Fruit fly (Drosophila melanogaster): ENCODE measurements around the gene otu.

The otu gene

dm6 chrX:8489485-8489970 lies at the start of gene otu:
TSS of gene otu (minus strand) at chrX:8489535.
- TF ChIP-seq Snoo (tag; optimal IDR thresholded peaks at IDR 0.05) (no peak), CG34367 (tag; optimal IDR thresholded peaks at IDR 0.05) (no peak), CG12605 (GFP tag; IDR thresholded peaks at IDR 0.05) (no peak), Ets98B (GFP tag; IDR thresholded peaks at IDR 0.05) (no peak), CG8301 (tag; optimal IDR thresholded peaks at IDR 0.05) (no peak), gl (tag; optimal IDR thresholded peaks at IDR 0.05) (no peak), CG14655 (GFP tag; optimal IDR thresholded peaks at IDR 0.05) (no peak), D1 (tag; optimal IDR thresholded peaks at IDR 0.05) (no peak), Pif1B (GFP tag; optimal IDR thresholded peaks at IDR 0.05) (no peak), CG15710 (tag; optimal IDR thresholded peaks at IDR 0.05) (no peak), rn (GFP tag; IDR thresholded peaks at IDR 0.05) (no peak), CG17806 (tag; optimal IDR thresholded peaks at IDR 0.05) (no peak), EcR (GFP tag; optimal IDR thresholded peaks at IDR 0.05) (no peak), CG13204 (GFP tag; optimal IDR thresholded peaks at IDR 0.05) (no peak), Pif1A (GFP tag; optimal IDR thresholded peaks at IDR 0.05) (no peak), CG9948 (tag; optimal IDR thresholded peaks at IDR 0.05) (no peak), CG10348 (GFP tag; IDR thresholded peaks at IDR 0.05) (no peak), fd96Ca (GFP tag; IDR thresholded peaks at IDR 0.05) (no peak)

dm6 chrX:8538993-8539392 lies 49.7 kb upstream of the otu start:
- TF ChIP-seq CG14655 (GFP tag; optimal IDR thresholded peaks at IDR 0.05) (peak; percentile 40), CG4496 (GFP tag; IDR thresholded peaks at IDR 0.05) (peak; percentile 50; the same call in 1 of the 3 replicates), Pif1A (GFP tag; optimal IDR thresholded peaks at IDR 0.05) (no peak), CG32121 (GFP tag; IDR thresholded peaks at IDR 0.05) (peak; percentile 57), CG10348 (GFP tag; IDR thresholded peaks at IDR 0.05) (no peak), D1 (tag; optimal IDR thresholded peaks at IDR 0.05) (no peak), rn (GFP tag; IDR thresholded peaks at IDR 0.05) (no peak), gl (tag; optimal IDR thresholded peaks at IDR 0.05) (no peak), Snoo (tag; optimal IDR thresholded peaks at IDR 0.05) (no peak), CG9948 (tag; optimal IDR thresholded peaks at IDR 0.05) (peak; percentile 40), Pif1B (GFP tag; optimal IDR thresholded peaks at IDR 0.05) (no peak), CG34367 (tag; optimal IDR thresholded peaks at IDR 0.05) (peak; percentile 11), EcR (GFP tag; optimal IDR thresholded peaks at IDR 0.05) (no peak), CG8301 (tag; optimal IDR thresholded peaks at IDR 0.05) (peak; percentile 21), CG17806 (tag; optimal IDR thresholded peaks at IDR 0.05) (peak; percentile 31), CG8159 (tag; optimal IDR thresholded peaks at IDR 0.05) (peak; percentile 51), CG13204 (GFP tag; optimal IDR thresholded peaks at IDR 0.05) (no peak), CG12605 (GFP tag; IDR thresholded peaks at IDR 0.05) (no peak), Ets98B (GFP tag; IDR thresholded peaks at IDR 0.05) (peak; percentile 60), CG15710 (tag; optimal IDR thresholded peaks at IDR 0.05) (peak; percentile 51), fd96Ca (GFP tag; IDR thresholded peaks at IDR 0.05) (no peak)

- TF ChIP-seq CG8301 (tag; optimal IDR thresholded peaks at IDR 0.05), result peak; percentile 12
- peak; percentile 50; the same call in 1 of the 3 replicates for TF ChIP-seq CG4496 (GFP tag; IDR thresholded peaks at IDR 0.05)
- TF ChIP-seq CG14655 (GFP tag; optimal IDR thresholded peaks at IDR 0.05), result peak; percentile 4
- peak; percentile 24; the same call in 1 of the 2 replicates for TF ChIP-seq CG32121 (GFP tag; IDR thresholded peaks at IDR 0.05)
- TF ChIP-seq Snoo (tag; optimal IDR thresholded peaks at IDR 0.05), result peak; percentile 7
- TF ChIP-seq CG12605 (GFP tag; IDR thresholded peaks at IDR 0.05), result no peak
- no peak for TF ChIP-seq gl (tag; optimal IDR thresholded peaks at IDR 0.05)
- TF ChIP-seq rn (GFP tag; IDR thresholded peaks at IDR 0.05), result no peak
- TF ChIP-seq CG8159 (tag; optimal IDR thresholded peaks at IDR 0.05), result peak; percentile 26
Observed at dm6 chrX:8538182-8538581, 48.8 kb upstream of the otu start.

- no peak for TF ChIP-seq CG8159 (tag; optimal IDR thresholded peaks at IDR 0.05)
- TF ChIP-seq D1 (tag; optimal IDR thresholded peaks at IDR 0.05), result no peak
- no peak for TF ChIP-seq CG13204 (GFP tag; optimal IDR thresholded peaks at IDR 0.05)
Observed at dm6 chrX:8536649-8537048, 47.3 kb upstream of the otu start.

dm6 chrX:8534734-8535133 lies 45.4 kb upstream of the otu start:
- TF ChIP-seq Pif1A (GFP tag; optimal IDR thresholded peaks at IDR 0.05) (no peak), CG32121 (GFP tag; IDR thresholded peaks at IDR 0.05) (peak; percentile 61; the same call in 1 of the 2 replicates), D1 (tag; optimal IDR thresholded peaks at IDR 0.05) (no peak), Ets98B (GFP tag; IDR thresholded peaks at IDR 0.05) (peak; percentile 42; the same call in 1 of the 2 replicates), CG12605 (GFP tag; IDR thresholded peaks at IDR 0.05) (peak; percentile 9; the same call in 1 of the 2 replicates), CG4496 (GFP tag; IDR thresholded peaks at IDR 0.05) (no peak), CG13204 (GFP tag; optimal IDR thresholded peaks at IDR 0.05) (no peak), Pif1B (GFP tag; optimal IDR thresholded peaks at IDR 0.05) (no peak), fd96Ca (GFP tag; IDR thresholded peaks at IDR 0.05) (no peak)

dm6 chrX:8534321-8534661 lies 45.0 kb upstream of the otu start:
- no peak for TF ChIP-seq Ets98B (GFP tag; IDR thresholded peaks at IDR 0.05)
- TF ChIP-seq rn (GFP tag; IDR thresholded peaks at IDR 0.05), result no peak
- no peak for TF ChIP-seq gl (tag; optimal IDR thresholded peaks at IDR 0.05)
- TF ChIP-seq Pif1A (GFP tag; optimal IDR thresholded peaks at IDR 0.05), result no peak
- TF ChIP-seq Pif1B (GFP tag; optimal IDR thresholded peaks at IDR 0.05), result no peak
- no peak for TF ChIP-seq CG13204 (GFP tag; optimal IDR thresholded peaks at IDR 0.05)
- TF ChIP-seq D1 (tag; optimal IDR thresholded peaks at IDR 0.05), result no peak
- no peak for TF ChIP-seq CG14655 (GFP tag; optimal IDR thresholded peaks at IDR 0.05)
- no peak for TF ChIP-seq CG32121 (GFP tag; IDR thresholded peaks at IDR 0.05)
- no peak for TF ChIP-seq CG8301 (tag; optimal IDR thresholded peaks at IDR 0.05)
- no peak for TF ChIP-seq CG8159 (tag; optimal IDR thresholded peaks at IDR 0.05)
- TF ChIP-seq fd96Ca (GFP tag; IDR thresholded peaks at IDR 0.05), result no peak
- TF ChIP-seq EcR (GFP tag; optimal IDR thresholded peaks at IDR 0.05), result no peak
- TF ChIP-seq CG34367 (tag; optimal IDR thresholded peaks at IDR 0.05), result no peak
- TF ChIP-seq CG4496 (GFP tag; IDR thresholded peaks at IDR 0.05), result no peak
- TF ChIP-seq CG12605 (GFP tag; IDR thresholded peaks at IDR 0.05), result no peak
- no peak for TF ChIP-seq CG17806 (tag; optimal IDR thresholded peaks at IDR 0.05)
- no peak for TF ChIP-seq CG9948 (tag; optimal IDR thresholded peaks at IDR 0.05)
